Fruit fly (Drosophila melanogaster): ENCODE results near the gene Kaz.

Gene Kaz

DNA sequence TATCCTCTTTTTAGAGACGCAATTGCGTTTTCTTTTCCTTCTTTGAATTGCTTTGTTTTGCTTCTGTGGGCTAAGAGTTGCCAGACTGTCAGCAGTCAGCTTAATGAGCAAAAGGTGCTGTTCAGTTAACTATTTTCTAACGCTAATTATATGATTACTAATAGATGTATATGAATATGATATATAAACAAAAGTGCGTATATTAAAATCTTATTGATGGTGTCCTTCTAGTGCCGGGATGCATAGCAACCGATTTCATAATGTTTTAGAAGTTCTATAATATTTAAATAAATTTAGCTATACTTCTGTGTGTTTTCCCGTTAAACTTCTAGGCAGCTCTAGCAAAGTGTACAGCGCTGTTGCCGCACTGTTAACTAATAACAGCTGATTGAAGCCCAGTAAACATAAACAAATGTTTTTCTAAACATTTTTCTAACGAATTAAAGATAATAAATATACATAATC is at the start of gene Kaz, which contains the start of gene CG43273:
Gene Kaz, minus strand, starts transcription at position 73 of the 465 bp plus-strand sequence.
Gene CG43273, plus strand, starts transcription at position 415 of the 465 bp plus-strand sequence.
- TF ChIP-seq noc (tag; optimal IDR thresholded peaks at IDR 0.05) = no peak

DNA sequence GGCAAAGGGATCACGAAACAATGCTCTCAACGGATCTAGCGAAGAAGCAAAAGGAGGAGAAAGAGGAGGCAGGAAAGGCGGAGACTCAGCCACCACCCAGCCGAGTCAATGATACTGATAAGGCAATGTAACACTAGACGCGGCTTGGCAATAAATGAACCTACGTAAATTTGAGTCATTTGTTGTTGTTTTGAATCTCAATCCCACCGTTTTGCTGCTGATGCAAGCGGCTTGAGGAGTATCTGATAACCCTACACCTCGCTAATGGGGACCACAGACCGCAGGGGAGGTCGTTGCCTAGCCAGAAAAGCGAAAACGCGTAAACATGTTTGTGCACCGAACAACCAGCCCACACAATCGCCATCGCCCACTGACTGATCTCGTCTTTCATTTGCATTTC is 48.9 kb upstream of the Kaz start:
- TF ChIP-seq noc (tag; optimal IDR thresholded peaks at IDR 0.05) = no peak

DNA sequence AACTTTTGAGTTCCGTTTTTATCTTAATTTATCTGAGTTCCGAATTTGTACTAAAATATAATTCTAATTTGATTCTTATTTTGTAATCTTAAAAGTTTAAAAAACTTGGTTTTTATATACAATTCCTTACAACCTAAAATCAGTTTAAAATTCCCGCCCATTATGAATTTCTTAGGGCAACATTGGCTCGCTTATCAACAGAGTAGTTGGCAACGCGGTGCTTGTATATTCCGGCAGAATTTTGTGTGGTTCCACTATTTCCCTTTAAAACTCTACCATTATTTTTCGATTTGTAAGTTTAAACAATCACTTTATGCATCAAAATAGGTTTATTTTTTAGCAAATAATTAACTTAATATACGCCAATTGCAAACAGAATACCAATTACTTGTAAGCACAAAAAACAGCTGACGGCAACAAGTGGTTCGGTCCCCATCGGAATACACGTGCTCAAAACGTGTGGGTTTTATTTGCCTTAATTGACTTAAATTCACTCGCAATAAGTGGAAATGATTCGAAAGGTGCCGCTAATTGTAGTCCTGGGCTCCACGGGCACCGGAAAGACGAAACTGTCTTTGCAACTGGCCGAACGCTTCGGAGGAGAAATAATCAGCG is 47.2 kb upstream of the Kaz start, which contains the start of the genes CG11089 and CG31381:
Gene CG11089, plus strand, starts transcription at position 203 of the 615 bp plus-strand sequence.
Gene CG31381, plus strand, starts transcription at position 203 of the 615 bp plus-strand sequence.
- no peak for TF ChIP-seq noc (tag; optimal IDR thresholded peaks at IDR 0.05)

DNA sequence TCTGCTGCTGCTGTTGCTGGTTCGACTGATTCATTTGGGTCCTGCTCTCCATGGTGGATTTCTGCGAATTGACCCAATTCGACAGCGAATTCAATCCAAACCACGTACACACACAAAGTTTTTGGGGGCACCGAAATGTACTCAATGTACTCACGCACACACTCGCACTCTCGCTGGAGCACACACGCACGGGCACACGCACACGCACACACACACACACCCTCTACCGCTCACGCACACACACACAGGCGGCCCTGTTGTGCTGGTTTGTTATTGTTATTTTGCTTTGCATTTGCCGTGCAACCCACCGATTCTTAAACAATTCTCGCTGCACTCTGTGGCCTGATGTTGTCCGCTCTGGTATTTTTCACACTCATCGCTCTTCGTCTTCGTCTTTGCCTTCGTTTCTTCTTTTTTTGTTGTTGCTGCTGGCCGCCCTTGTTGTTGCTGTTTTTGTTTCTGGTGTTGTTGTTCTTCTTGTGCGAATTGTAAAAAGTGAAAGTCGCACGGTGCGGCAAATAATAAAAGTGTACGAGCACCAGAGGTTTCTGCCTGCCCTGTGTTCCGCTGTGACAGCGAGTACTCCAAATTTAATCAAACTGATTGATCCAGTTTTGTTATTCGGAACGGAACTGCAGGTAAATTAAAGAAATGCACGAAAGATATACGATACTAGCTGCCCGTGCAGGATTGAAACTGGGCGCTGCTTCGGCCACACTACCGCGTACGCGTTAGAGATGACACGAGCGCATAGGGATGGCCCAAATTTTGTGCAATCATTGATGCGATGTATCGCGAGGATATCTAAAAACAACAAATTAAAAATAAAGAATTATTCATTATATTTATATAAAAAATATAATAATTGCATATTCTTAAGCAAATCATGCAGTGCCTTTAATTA is 46.4 kb upstream of the Kaz start, which contains the start of gene CG3744:
Gene CG3744, minus strand, starts transcription at position 716 of the 904 bp plus-strand sequence.
- peak; percentile 41 for TF ChIP-seq noc (tag; optimal IDR thresholded peaks at IDR 0.05)

DNA sequence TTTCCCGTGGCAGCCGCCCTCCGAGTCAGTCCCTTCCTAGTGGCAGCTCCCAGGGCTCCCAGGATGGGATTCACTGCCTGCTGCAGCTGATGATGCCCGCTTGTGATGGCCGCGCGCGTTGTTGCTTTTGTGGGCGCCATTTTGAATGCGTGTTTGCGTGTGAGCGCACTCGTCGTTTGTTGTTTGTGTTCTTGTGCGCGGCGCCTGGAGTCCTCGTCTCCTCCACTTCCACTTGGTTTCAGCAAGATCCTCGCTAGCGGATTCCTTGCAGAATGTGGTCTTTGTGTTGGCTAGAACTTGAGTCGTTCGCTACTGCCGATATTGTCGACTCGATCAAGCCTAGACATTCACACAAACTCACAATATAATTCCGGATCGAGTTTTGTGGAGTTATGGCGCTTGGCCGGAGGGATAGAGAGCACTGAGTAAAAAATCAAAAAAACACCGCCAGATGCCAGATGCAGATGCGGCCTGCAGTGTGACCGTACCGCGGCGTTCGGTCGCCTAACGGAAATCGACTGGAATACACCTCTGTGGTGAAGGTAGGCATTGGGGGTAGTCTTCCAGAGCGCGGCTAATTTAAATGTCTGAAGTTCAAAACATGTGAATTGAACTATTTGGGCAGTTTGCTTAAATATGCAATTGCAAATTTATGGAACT is 40.8 kb upstream of the Kaz start, which contains the start of gene CycB3:
Gene CycB3, minus strand, starts transcription at position 428 of the 660 bp plus-strand sequence.
- TF ChIP-seq noc (tag; optimal IDR thresholded peaks at IDR 0.05) = no peak

DNA sequence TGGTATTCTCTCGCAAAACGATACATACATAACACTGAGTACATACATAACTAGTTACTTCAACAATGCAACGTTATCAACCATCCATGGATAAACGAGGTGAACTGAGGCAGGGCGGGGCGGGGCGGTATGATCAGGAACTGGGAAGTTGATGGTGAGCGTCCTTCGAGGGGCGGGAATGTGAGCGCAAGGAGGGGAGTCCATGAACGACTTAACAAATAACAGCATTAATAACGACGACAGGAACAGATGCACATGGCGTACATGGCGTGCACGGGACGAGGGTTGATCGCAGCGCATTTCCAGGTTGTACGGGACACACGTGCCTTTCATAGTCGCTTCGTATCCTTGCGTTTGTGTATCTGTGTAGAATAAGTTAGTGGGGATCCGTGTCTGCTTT is 38.2 kb upstream of the Kaz start:
- TF ChIP-seq noc (tag; optimal IDR thresholded peaks at IDR 0.05) = no peak

DNA sequence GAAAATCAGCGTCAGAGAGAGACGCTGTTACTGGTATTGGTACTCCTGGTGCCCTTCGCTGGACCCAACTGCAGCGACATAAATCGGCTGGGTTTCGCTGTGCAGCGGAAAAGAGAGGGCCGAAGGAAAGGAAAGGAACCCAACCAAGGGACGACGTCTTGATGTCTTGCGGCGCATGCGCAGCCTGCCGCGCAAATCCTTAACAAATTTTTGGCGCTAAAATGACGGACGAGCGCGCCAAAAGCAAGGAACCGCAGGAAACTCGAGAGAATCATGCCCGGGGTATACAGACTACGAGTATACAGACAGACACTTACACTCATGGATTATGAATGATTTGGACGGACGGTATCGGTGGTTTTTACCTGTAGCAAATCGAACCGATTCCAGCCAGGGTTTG is 37.2 kb upstream of the Kaz start:
- TF ChIP-seq noc (tag; optimal IDR thresholded peaks at IDR 0.05) = no peak

DNA sequence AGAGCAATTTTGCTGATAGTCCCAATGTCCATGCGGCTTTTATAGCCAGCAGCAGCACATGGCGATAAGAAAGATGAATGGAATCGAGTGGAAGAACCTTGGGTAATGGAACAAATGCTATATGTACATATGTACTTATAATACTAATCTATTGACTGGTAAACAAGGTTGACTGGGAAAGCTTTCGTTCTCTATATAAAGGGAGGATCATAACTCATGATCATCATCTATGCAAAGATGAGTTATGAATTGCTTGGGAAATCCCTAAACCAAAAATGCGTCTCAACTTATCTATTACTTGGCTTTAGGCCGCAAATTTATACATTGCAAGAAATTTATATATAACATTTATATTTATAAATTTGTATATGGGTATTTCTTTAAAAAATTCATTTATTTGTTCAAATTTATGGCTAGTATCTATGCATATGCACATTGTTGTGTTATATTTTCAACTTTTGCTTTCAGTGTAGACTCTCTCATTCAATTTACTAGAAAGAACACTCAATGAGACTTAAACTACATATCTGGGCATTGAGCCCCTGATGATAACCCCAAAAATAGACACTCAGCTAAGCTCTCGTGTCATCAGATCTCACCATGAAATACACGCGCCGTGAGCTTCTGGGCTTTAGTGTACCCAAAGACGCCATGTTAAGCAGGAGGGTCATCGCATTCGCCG is 35.1 kb upstream of the Kaz start, which contains the start of the genes Srg1 and Elal:
Gene Srg1, minus strand, starts transcription at position 14 of the 682 bp plus-strand sequence.
Gene Elal, plus strand, starts transcription at position 632 of the 682 bp plus-strand sequence.
- peak; percentile 83 for TF ChIP-seq noc (tag; optimal IDR thresholded peaks at IDR 0.05)

DNA sequence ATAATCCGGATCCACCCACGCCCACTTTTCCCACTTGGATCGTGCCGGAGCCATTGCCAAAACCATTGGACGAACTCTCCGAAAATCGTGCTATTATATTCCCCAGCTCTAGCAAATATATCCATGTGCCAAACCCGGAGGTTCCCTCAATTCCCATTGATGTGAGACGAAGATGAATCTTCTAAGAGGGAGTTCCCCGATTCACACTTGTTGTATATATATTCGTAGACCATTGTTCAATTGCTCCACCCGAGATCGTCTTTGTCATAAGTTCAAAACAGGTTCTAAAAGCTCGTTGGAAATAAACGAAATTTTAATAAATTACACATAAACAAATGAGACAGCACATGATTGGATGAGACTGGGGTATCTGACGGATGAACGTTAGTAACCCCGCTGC is 34.1 kb upstream of the Kaz start:
- TF ChIP-seq noc (tag; optimal IDR thresholded peaks at IDR 0.05) = no peak

DNA sequence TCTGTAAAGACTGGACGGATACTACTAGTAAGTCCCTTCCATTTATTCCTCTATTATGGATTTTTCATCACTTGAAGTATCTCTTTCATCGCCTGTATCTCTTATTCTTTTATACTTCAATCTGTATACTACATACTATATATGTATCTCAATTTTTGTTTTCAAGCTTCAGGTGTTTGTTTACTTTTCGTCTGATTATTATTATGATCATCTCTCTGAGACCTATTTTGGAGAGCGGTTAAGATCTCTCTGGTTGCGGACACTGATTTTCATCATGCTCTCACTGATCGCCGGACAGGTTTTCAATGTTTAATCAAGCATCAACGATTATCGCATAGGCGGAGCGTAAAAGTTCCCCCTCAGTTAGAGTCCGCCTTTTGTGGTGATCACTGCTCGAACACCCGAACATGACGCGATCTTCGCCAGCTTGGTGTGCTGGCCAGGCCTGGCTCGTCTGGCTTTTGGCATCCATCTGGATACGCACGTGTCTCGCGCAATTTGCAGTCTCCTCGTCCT is 32.9 kb upstream of the Kaz start, which contains the start of gene CG7016:
Gene CG7016, plus strand, starts transcription at position 358 of the 516 bp plus-strand sequence.
- no peak for TF ChIP-seq noc (tag; optimal IDR thresholded peaks at IDR 0.05)

DNA sequence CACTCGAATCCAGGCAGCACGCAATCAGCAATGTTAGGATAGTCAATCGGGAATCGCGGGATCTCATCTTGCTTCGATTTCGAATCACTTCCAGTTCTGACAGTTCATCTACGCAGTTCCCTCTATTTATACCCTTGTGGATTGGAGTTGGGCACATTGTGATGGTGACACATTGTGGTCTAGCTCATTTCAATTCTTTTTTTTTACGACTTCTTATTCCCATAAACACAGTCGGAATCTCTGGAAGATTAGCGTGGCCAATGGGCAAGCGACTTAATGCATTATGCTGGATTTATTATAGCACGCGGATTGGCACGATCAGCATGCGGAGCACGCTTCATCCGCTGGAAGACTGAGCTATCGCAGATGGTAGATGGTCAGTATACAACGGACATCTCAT is 32.3 kb upstream of the Kaz start, which contains the start of gene CG13640:
Gene CG13640, minus strand, starts transcription at position 101 of the 400 bp plus-strand sequence.
- no peak for TF ChIP-seq noc (tag; optimal IDR thresholded peaks at IDR 0.05)

DNA sequence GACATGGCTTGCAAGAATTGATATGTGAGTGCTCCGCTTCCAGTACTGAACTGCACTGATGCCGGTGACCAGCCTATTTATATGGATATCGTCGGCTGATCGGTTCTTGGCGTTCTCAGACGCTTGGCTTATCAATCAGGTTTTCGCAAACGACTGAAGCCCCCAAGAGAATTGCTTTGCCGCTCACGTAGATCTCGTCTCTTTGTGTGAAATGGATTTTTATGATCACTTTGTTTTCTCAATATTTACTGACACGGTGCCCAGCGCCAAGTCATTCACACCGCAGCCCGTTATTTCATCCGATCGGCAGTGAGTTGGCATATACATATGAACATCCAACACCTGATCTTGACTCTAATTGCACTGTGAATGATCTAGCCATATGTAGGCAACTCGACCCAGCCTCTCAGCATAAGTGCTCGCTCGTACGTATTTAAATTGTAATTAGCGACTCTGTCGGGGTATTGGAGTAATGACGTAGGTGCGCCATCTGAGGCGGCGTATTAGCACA is 30.6 kb upstream of the Kaz start, which contains the start of gene CG13639:
Gene CG13639, minus strand, starts transcription at position 51 of the 511 bp plus-strand sequence.
- no peak for TF ChIP-seq noc (tag; optimal IDR thresholded peaks at IDR 0.05)

DNA sequence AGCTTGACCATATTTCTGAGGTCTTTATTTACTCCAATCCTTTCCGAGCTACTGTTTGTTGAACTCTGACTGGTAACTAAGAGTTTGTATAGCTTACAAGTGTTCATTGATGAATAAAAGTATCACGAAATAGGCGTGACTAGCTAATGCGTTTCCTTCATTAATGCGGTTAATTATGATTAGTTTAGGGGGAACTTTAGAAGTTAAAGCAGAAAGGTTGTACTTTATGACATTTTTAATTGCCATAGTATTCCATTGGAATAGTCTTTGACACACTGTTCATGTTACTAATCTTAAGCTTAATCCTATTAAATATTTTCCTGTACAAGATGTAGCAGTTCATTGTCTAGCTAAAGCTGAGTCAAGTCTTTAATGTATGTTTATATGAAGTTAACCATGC is 29.9 kb upstream of the Kaz start, which contains the start of gene ppk22:
Gene ppk22, minus strand, starts transcription at position 101 of the 400 bp plus-strand sequence.
- no peak for TF ChIP-seq noc (tag; optimal IDR thresholded peaks at IDR 0.05)

DNA sequence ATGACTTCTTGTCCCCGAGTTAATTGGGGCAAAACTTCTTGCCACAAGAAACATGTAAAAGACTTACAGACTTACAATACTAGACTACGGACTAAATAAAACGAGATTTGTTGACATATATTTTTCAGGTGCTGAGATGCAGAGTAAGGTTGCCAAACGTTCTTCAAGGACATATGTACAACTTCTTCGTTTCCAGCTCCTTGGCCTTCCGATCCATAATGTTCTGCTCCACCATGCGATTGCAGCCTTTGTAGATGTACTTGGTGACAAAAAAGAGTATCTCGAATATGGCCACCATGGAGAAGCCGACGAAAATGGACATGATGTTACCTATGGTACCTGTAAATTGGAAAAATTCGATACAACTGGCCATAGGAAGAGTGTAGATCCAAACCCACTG is 27.7 kb upstream of the Kaz start, which contains the start of gene CAH4:
Gene CAH4, minus strand, starts transcription at position 101 of the 400 bp plus-strand sequence.
- no peak for TF ChIP-seq noc (tag; optimal IDR thresholded peaks at IDR 0.05)
